Worm (Caenorhabditis elegans) whole organism, young adult: ENCODE data around the gene folt-3.
A peak's percentile ranks its signal among the peaks of the same experiment; 100 is the strongest.

ENCODE experiments used
- B0261.1 ChIP-seq: sonication (generic microtip); optimal IDR thresholded peaks from 2 replicates; lab custom pipeline; 2016; ENCODE audit warnings: mild to moderate bottlenecking, missing genetic modification characterization, moderate library complexity, missing compliant biosample characterization
- C06A6.2 ChIP-seq: fragments of 200-800 bp; sonication (Bioruptor generic); conservative IDR thresholded peaks from 2 replicates; pipeline ENCODE4 v1.3.6; 2022; ENCODE audit warnings: missing genetic modification characterization, missing compliant biosample characterization
- F10E7.11 ChIP-seq: sonication (generic microtip); optimal IDR thresholded peaks from 2 replicates; lab custom pipeline; 2017; ENCODE audit warnings: mild to moderate bottlenecking, missing genetic modification characterization, moderate library complexity, missing compliant biosample characterization
- F37B4.10 ChIP-seq: fragments of 200-800 bp; sonication (Bioruptor generic); IDR thresholded peaks from 2 replicates; pipeline ENCODE4 v1.3.6; 2022; ENCODE audit warnings: missing genetic modification characterization, missing compliant biosample characterization
- F49E8.2 ChIP-seq: sonication (generic microtip); optimal IDR thresholded peaks from 3 replicates; lab custom pipeline; 2017; ENCODE audit warnings: missing genetic modification characterization, mild to moderate bottlenecking, missing compliant biosample characterization, antibody characterized with exemption, moderate library complexity; ENCODE audit not compliant: insufficient read depth
- F55B11.4 ChIP-seq: sonication (generic microtip); optimal IDR thresholded peaks from 2 replicates; lab custom pipeline; 2016; ENCODE audit warnings: missing compliant biosample characterization, missing genetic modification characterization, borderline replicate concordance; ENCODE audit not compliant: insufficient read depth
- T07F8.4 ChIP-seq: sonication (generic microtip); optimal IDR thresholded peaks from 2 replicates; lab custom pipeline; 2016; ENCODE audit warnings: mild to moderate bottlenecking, missing genetic modification characterization, moderate library complexity, missing compliant biosample characterization
- Y53G8AR.9 ChIP-seq: fragments of 200-800 bp; sonication (Bioruptor generic); conservative IDR thresholded peaks from 2 replicates; pipeline ENCODE4 v1.3.6; 2022; ENCODE audit warnings: missing genetic modification reagents, missing genetic modification characterization, missing compliant biosample characterization
- akir-1 ChIP-seq: fragments of 200-800 bp; sonication (Bioruptor generic); optimal IDR thresholded peaks from 2 replicates; lab custom pipeline; 2018; ENCODE audit warnings: mild to moderate bottlenecking, missing genetic modification characterization, moderate library complexity, missing compliant biosample characterization
- ama-1 ChIP-seq, 3 experiments: fragments of 150-350 bp in 1 of 3; sonication (generic microtip) in 2 of 3; optimal IDR thresholded peaks; 2 replicates each; lab custom pipeline; 2014 to 2018; ENCODE audit warnings: missing biosample characterization in 2 of 3, missing genetic modification characterization in 2 of 3, missing genetic modification reagents in 2 of 3
- attf-3 ChIP-seq: fragments of 200-800 bp; sonication (Bioruptor generic); conservative IDR thresholded peaks from 2 replicates; pipeline ENCODE4 v1.3.6; 2022; ENCODE audit warnings: missing genetic modification reagents, missing genetic modification characterization, missing compliant biosample characterization
- ceh-100 ChIP-seq: fragments of 200-800 bp; sonication (Bioruptor generic); IDR thresholded peaks from 2 replicates; pipeline ENCODE4 v1.3.6; 2022; ENCODE audit warnings: missing genetic modification reagents, missing genetic modification characterization, missing compliant biosample characterization
- ceh-40 ChIP-seq: fragments of 200-800 bp; sonication (Bioruptor generic); IDR thresholded peaks from 2 replicates; pipeline ENCODE4 v1.3.6; 2022; ENCODE audit warnings: missing genetic modification characterization, missing compliant biosample characterization
- ceh-91 ChIP-seq: fragments of 200-800 bp; sonication (Bioruptor generic); IDR thresholded peaks from 2 replicates; pipeline ENCODE4 v1.3.6; 2022; ENCODE audit warnings: missing genetic modification reagents, missing genetic modification characterization, missing compliant biosample characterization
- chd-7 ChIP-seq: sonication (generic microtip); optimal IDR thresholded peaks from 2 replicates; lab custom pipeline; 2016; ENCODE audit warnings: mild to moderate bottlenecking, missing genetic modification characterization, moderate library complexity, missing compliant biosample characterization
- dox-1 ChIP-seq: fragments of 200-800 bp; sonication (Bioruptor generic); IDR thresholded peaks from 2 replicates; pipeline ENCODE4 v1.3.6; 2022; ENCODE audit warnings: missing genetic modification reagents, missing genetic modification characterization, missing compliant biosample characterization
- dpff-1 ChIP-seq: sonication (generic microtip); optimal IDR thresholded peaks from 2 replicates; lab custom pipeline; 2017; ENCODE audit warnings: mild to moderate bottlenecking, missing genetic modification characterization, missing compliant biosample characterization
- dpl-1 ChIP-seq: fragments of 150-350 bp; optimal IDR thresholded peaks from 2 replicates; lab custom pipeline; 2014; ENCODE audit warnings: missing biosample characterization, missing genetic modification reagents, missing genetic modification characterization
- egrh-3 ChIP-seq: fragments of 200-800 bp; sonication (Bioruptor generic); IDR thresholded peaks from 2 replicates; pipeline ENCODE4 v1.3.6; 2022; ENCODE audit warnings: missing genetic modification reagents, missing genetic modification characterization, missing compliant biosample characterization
- ekl-4 ChIP-seq: fragments of 200-800 bp; sonication (Bioruptor generic); IDR thresholded peaks from 2 replicates; pipeline ENCODE4 v1.3.6; 2022; ENCODE audit warnings: missing genetic modification reagents, missing genetic modification characterization, missing compliant biosample characterization
- hmg-20 ChIP-seq: fragments of 200-800 bp; sonication (Bioruptor generic); IDR thresholded peaks from 2 replicates; pipeline ENCODE4 v1.3.6; 2022; ENCODE audit warnings: missing genetic modification reagents, missing genetic modification characterization, missing compliant biosample characterization
- lag-1 ChIP-seq: fragments of 200-800 bp; sonication (Bioruptor generic); IDR thresholded peaks from 2 replicates; pipeline ENCODE4 v1.3.6; 2022; ENCODE audit warnings: missing genetic modification reagents, missing genetic modification characterization, missing compliant biosample characterization
- let-526 ChIP-seq: fragments of 200-800 bp; sonication (Bioruptor generic); IDR thresholded peaks from 2 replicates; pipeline ENCODE4 v1.3.6; 2022; ENCODE audit warnings: missing genetic modification reagents, missing genetic modification characterization, missing compliant biosample characterization
- lir-1 ChIP-seq: fragments of 200-800 bp; sonication (Bioruptor generic); conservative IDR thresholded peaks from 2 replicates; pipeline ENCODE4 v1.3.6; 2022; ENCODE audit warnings: missing genetic modification reagents, missing genetic modification characterization, missing compliant biosample characterization
- madf-10 ChIP-seq: sonication (generic microtip); optimal IDR thresholded peaks from 2 replicates; lab custom pipeline; 2016; ENCODE audit warnings: mild to moderate bottlenecking, missing genetic modification characterization, missing compliant biosample characterization
- mcd-1 ChIP-seq: fragments of 200-800 bp; sonication (Bioruptor generic); IDR thresholded peaks from 2 replicates; pipeline ENCODE4 v1.3.6; 2022; ENCODE audit warnings: missing genetic modification reagents, missing genetic modification characterization, missing compliant biosample characterization
- mxl-1 ChIP-seq: sonication (generic microtip); optimal IDR thresholded peaks from 2 replicates; lab custom pipeline; 2016; ENCODE audit warnings: missing genetic modification characterization, missing compliant biosample characterization
- nfya-2 ChIP-seq: fragments of 200-800 bp; sonication (Bioruptor generic); IDR thresholded peaks from 2 replicates; pipeline ENCODE4 v1.3.6; 2022; ENCODE audit warnings: missing genetic modification reagents, missing genetic modification characterization, missing compliant biosample characterization
- nhr-120 ChIP-seq: fragments of 200-800 bp; sonication (Bioruptor generic); IDR thresholded peaks from 2 replicates; pipeline ENCODE4 v1.3.6; 2022; ENCODE audit warnings: missing genetic modification characterization, missing compliant biosample characterization
- nhr-90 ChIP-seq: sonication (generic microtip); optimal IDR thresholded peaks from 2 replicates; lab custom pipeline; 2016; ENCODE audit warnings: missing genotype, mild to moderate bottlenecking, missing genetic modification characterization, missing compliant biosample characterization
- rpc-1 ChIP-seq, 2 experiments: fragments of 150-350 bp in 1 of 2; sonication (generic microtip) in 1 of 2; optimal IDR thresholded peaks; 2 replicates each; lab custom pipeline; 2014 to 2018; ENCODE audit warnings: missing biosample characterization in 1 of 2, missing genetic modification characterization in 1 of 2, missing genetic modification reagents in 1 of 2, missing genotype in 1 of 2
- sptf-2 ChIP-seq: fragments of 200-800 bp; sonication (Bioruptor generic); optimal IDR thresholded peaks from 2 replicates; lab custom pipeline; 2018; ENCODE audit warnings: mild to moderate bottlenecking, missing genetic modification characterization, missing compliant biosample characterization
- tbx-9 ChIP-seq: sonication (generic microtip); optimal IDR thresholded peaks from 2 replicates; lab custom pipeline; 2016; ENCODE audit warnings: borderline replicate concordance, missing genetic modification characterization, inconsistent platforms, missing compliant biosample characterization
- unc-62 ChIP-seq: fragments of 150-350 bp; optimal IDR thresholded peaks from 2 replicates; lab custom pipeline; 2014; ENCODE audit warnings: missing biosample characterization, missing genetic modification reagents, missing genetic modification characterization
- zfh-2 ChIP-seq: fragments of 200-800 bp; sonication (Bioruptor generic); conservative IDR thresholded peaks from 2 replicates; pipeline ENCODE4 v1.3.6; 2022; ENCODE audit warnings: missing genetic modification reagents, missing genetic modification characterization, missing compliant biosample characterization
- ztf-18 ChIP-seq: sonication (generic microtip); optimal IDR thresholded peaks from 2 replicates; lab custom pipeline; 2016; ENCODE audit warnings: missing genotype, mild to moderate bottlenecking, missing genetic modification characterization, missing compliant biosample characterization
- ztf-22 ChIP-seq: fragments of 200-800 bp; sonication (Bioruptor generic); optimal IDR thresholded peaks from 2 replicates; lab custom pipeline; 2018; ENCODE audit warnings: mild to moderate bottlenecking, missing genetic modification characterization, moderate library complexity, missing compliant biosample characterization
- ztf-25 ChIP-seq: fragments of 200-800 bp; sonication (Bioruptor generic); IDR thresholded peaks from 2 replicates; pipeline ENCODE4 v1.3.6; 2022; ENCODE audit warnings: missing genetic modification reagents, missing genetic modification characterization, missing compliant biosample characterization
- ztf-3 ChIP-seq: fragments of 200-800 bp; sonication (Bioruptor generic); optimal IDR thresholded peaks from 2 replicates; lab custom pipeline; 2018; ENCODE audit warnings: mild to moderate bottlenecking, missing genetic modification characterization, missing compliant biosample characterization
- ztf-6 ChIP-seq: fragments of 200-800 bp; sonication (Bioruptor generic); IDR thresholded peaks from 2 replicates; pipeline ENCODE4 v1.3.6; 2022; ENCODE audit warnings: missing genetic modification reagents, missing genetic modification characterization, missing compliant biosample characterization

Gene folt-3

DNA sequence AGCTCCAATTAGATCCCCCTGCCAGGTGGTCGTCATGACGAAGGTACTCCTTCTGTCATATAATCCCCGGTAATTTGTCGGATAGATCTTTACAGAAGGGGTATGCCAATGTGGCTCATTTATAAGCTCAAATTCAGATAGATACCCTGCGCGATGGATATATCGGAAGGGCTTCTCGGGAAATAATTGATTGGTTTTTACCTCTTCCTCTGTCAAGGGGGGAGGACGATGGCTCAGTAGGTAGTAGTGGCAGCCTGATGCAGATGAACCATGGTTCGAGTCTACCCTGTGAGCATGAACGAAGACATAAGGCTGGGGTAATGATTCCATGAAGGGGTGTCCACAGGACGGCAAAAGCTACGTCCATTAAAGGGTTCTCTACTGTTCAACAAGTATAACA, 37.6 kb upstream of the folt-3 start:
- TF ChIP-seq ceh-91: no peak
- no peak for TF ChIP-seq ceh-100 (GFP tag; lab: Robert Waterston, UW)
- no peak for TF ChIP-seq rpc-1 (optimal IDR thresholded peaks at IDR 0.05; lab: Kevin White, UChicago)
- peak; percentile 8 for TF ChIP-seq rpc-1 (tag; optimal IDR thresholded peaks at IDR 0.05; lab: Kevin White, UChicago)

DNA sequence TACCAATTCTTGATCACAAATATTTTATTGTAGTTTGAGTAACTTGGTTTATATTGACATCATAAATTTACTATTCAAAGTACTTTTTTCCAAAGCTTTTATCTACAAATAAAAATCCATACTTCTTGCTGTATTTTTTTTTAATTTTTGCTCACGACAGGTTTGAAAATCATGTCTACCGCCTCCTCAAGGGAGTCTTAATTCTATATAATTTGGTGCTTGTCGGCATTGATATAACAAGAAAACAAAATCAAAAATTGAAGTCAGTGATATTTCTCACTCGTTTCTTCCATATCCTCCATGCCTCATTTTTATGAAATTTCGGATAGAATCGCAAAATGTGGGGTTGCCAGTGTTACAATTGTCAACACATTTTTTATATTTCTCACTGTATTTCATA, 35.9 kb upstream of the folt-3 start, which contains the start of gene str-47:
Gene str-47, plus strand, starts transcription at position 301 of the 400 bp plus-strand sequence.
- TF ChIP-seq Y53G8AR.9 (GFP tag; lab: Robert Waterston, UW) (no peak), ztf-3 (GFP tag; lab: Kevin White, UChicago) (no peak), dpff-1 (no peak), C06A6.2 (no peak), let-526 (GFP tag; lab: Robert Waterston, UW) (no peak), mcd-1 (GFP tag; lab: Robert Waterston, UW) (no peak), zfh-2 (no peak), T07F8.4 (tag; lab: Kevin White, UChicago) (no peak), chd-7 (no peak), ama-1 (optimal IDR thresholded peaks at IDR 0.05; lab: Kevin White, UChicago) (no peak), ama-1 (GFP tag; optimal IDR thresholded peaks at IDR 0.05; lab: Kevin White, UChicago) (no peak), ztf-18 (tag; lab: Kevin White, UChicago) (no peak), dox-1 (no peak), ceh-91 (no peak), akir-1 (GFP tag; lab: Kevin White, UChicago) (no peak), F55B11.4 (no peak), F49E8.2 (no peak), mxl-1 (tag; lab: Kevin White, UChicago) (no peak)

DNA sequence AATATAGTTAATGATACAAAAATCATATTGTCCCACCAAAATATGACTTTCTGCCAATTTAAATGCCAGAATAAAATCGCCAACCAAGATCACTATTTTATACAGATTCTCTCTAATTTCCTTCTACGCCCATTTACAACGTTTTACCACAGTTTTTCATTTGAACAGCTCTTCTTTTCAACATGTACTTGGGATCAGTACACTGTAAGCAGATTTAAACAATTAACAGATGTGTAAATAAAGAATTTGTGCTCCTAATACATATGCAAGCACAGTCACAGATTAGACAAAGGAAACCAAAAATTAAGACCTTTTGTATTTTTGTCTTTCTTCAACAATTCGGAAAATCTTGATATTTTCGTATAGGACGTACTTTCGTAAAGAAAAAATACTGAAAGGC, 33.9 kb upstream of the folt-3 start, which contains the start of gene F07C4.11:
Gene F07C4.11, minus strand, starts transcription at position 101 of the 400 bp plus-strand sequence.
- no peak for TF ChIP-seq nfya-2 (GFP tag; lab: Robert Waterston, UW)
- TF ChIP-seq ekl-4 (GFP tag; lab: Robert Waterston, UW): no peak
- no peak for TF ChIP-seq B0261.1 (tag; lab: Kevin White, UChicago)
- no peak for TF ChIP-seq nhr-120 (GFP tag; lab: Robert Waterston, UW)
- TF ChIP-seq lir-1: no peak
- TF ChIP-seq Y53G8AR.9 (GFP tag; lab: Robert Waterston, UW): no peak
- TF ChIP-seq T07F8.4 (tag; lab: Kevin White, UChicago): no peak
- TF ChIP-seq nhr-90 (tag; lab: Kevin White, UChicago): no peak
- no peak for TF ChIP-seq sptf-2 (GFP tag; lab: Kevin White, UChicago)
- no peak for TF ChIP-seq zfh-2
- TF ChIP-seq hmg-20 (GFP tag; lab: Robert Waterston, UW): no peak
- no peak for TF ChIP-seq attf-3 (GFP tag; lab: Robert Waterston, UW)
- TF ChIP-seq ztf-25: no peak
- TF ChIP-seq ceh-40: no peak
- no peak for TF ChIP-seq ztf-22 (GFP tag; lab: Kevin White, UChicago)
- no peak for TF ChIP-seq ztf-6 (GFP tag; lab: Robert Waterston, UW)
- no peak for TF ChIP-seq egrh-3

DNA sequence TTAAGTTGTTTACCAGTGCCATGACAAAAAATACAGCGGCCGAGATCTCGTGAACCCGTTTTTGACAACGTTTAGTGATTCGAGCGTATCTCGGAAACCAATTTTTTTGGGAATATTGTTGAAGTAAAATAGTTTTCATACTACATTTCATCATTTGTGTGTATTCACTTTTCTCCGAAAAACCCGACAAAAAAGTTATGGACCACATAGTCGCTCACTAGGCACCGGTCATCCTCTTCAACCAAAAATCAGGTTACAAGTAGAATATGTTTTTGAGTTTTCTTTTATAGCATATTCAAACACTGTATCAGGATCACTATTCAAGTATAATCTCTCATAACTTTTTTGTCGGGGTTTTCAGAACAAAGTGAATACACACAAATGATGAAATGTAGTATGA, 32.2 kb upstream of the folt-3 start:
- no peak for TF ChIP-seq F10E7.11 (tag; lab: Kevin White, UChicago)
- no peak for TF ChIP-seq tbx-9 (tag; lab: Kevin White, UChicago)
- no peak for TF ChIP-seq F37B4.10 (GFP tag; lab: Robert Waterston, UW)
- no peak for TF ChIP-seq dpl-1
- TF ChIP-seq lir-1: no peak
- no peak for TF ChIP-seq ceh-100 (GFP tag; lab: Robert Waterston, UW)
- no peak for TF ChIP-seq madf-10 (tag; lab: Kevin White, UChicago)
- no peak for TF ChIP-seq ama-1 (optimal IDR thresholded peaks at IDR 0.05; lab: Kevin White, UChicago)
- TF ChIP-seq ama-1 (GFP tag; optimal IDR thresholded peaks at IDR 0.05; lab: Kevin White, UChicago): no peak
- no peak for TF ChIP-seq lag-1 (GFP tag; lab: Robert Waterston, UW)
- no peak for TF ChIP-seq unc-62
- TF ChIP-seq dox-1: no peak
- TF ChIP-seq, all 124 proteins: peak for 0
